Worm (Caenorhabditis elegans) whole organism, L4 larva: ENCODE data around the gene R05G9.5.

Source experiments
- D1046.2 ChIP-seq: fragments of 200-800 bp; sonication (Bioruptor generic); IDR thresholded peaks from 2 replicates; pipeline ENCODE4 v1.3.6; 2022; ENCODE audit warnings: missing genetic modification characterization, missing compliant biosample characterization
- F10B5.3 ChIP-seq: sonication (generic microtip); optimal IDR thresholded peaks from 2 replicates; lab custom pipeline; 2016; ENCODE audit warnings: mild to moderate bottlenecking, missing genetic modification characterization, missing compliant biosample characterization
- T26A8.4 ChIP-seq: fragments of 200-800 bp; sonication (Bioruptor generic); IDR thresholded peaks from 2 replicates; pipeline ENCODE4 v1.3.6; 2022; ENCODE audit warnings: missing genetic modification characterization, missing compliant biosample characterization
- aly-2 ChIP-seq: sonication (generic microtip); optimal IDR thresholded peaks from 2 replicates; lab custom pipeline; 2018; ENCODE audit warnings: missing biosample characterization, missing genetic modification characterization
- ama-1 ChIP-seq: fragments of 150-350 bp; optimal IDR thresholded peaks from 2 replicates; lab custom pipeline; 2014; ENCODE audit warnings: inconsistent platforms, mixed read lengths
- ctbp-1 ChIP-seq: fragments of 200-800 bp; sonication (Bioruptor generic); IDR thresholded peaks from 2 replicates; pipeline ENCODE4 v1.3.6; 2022; ENCODE audit warnings: missing genetic modification reagents, missing genetic modification characterization, missing compliant biosample characterization
- dpl-1 ChIP-seq: fragments of 150-350 bp; optimal IDR thresholded peaks from 2 replicates; lab custom pipeline; 2014; ENCODE audit warnings: missing biosample characterization, missing genetic modification reagents, missing genetic modification characterization
- fos-1 ChIP-seq: fragments of 150-350 bp; optimal IDR thresholded peaks from 2 replicates; lab custom pipeline; 2014; ENCODE audit warnings: missing biosample characterization, missing genetic modification characterization
- nhr-28 ChIP-seq: fragments of 150-350 bp; optimal IDR thresholded peaks from 2 replicates; lab custom pipeline; 2014; ENCODE audit warnings: missing biosample characterization, missing genetic modification characterization
- nhr-41 ChIP-seq: fragments of 200-800 bp; sonication (Bioruptor generic); IDR thresholded peaks from 2 replicates; pipeline ENCODE4 v1.3.6; 2022; ENCODE audit warnings: missing genetic modification reagents, missing genetic modification characterization, missing compliant biosample characterization
- nhr-6 ChIP-seq: fragments of 150-350 bp; optimal IDR thresholded peaks from 2 replicates; lab custom pipeline; 2014; ENCODE audit warnings: missing biosample characterization, missing genetic modification characterization
- nhr-76 ChIP-seq: fragments of 150-350 bp; optimal IDR thresholded peaks from 2 replicates; lab custom pipeline; 2014; ENCODE audit warnings: missing biosample characterization, missing genetic modification characterization
- nhr-77 ChIP-seq: fragments of 150-350 bp; optimal IDR thresholded peaks from 2 replicates; lab custom pipeline; 2014; ENCODE audit warnings: missing biosample characterization, missing genetic modification characterization
- spr-1 ChIP-seq: sonication (generic microtip); optimal IDR thresholded peaks from 2 replicates; lab custom pipeline; 2016; ENCODE audit warnings: mild to moderate bottlenecking, missing genetic modification characterization, missing compliant biosample characterization

DNA sequence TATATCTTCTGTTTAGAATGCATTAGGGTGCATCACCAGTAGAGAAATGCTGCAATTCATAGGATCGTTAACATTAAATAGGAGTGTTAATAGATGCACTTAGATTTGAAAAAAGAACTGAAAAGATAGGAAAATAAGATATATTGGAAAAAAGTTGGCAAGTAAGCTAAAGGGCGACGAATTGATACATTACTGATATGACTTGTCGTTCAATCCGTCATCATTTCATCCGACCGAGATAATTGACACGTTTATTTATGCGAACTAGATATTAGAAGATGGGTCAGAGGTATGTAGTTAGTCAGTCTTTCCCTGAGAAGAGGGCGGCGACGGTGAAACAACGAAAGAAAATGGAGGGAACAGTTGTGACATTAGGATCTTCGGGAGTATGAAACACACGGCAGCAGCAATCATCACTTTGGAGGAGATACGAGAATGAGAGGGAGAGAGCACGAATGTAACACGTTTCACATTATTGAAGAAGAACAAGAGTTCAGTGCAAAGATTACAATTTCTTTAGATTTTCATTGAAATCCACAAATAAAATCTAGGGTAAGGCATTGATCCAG lies 44.9 kb upstream of the R05G9.5 start, which contains the start of gene lron-15:
- TF ChIP-seq aly-2 (tag; lab: Kevin White, UChicago), result no peak
- no peak for TF ChIP-seq nhr-28 (tag; lab: Kevin White, UChicago)
- no peak for TF ChIP-seq fos-1 (tag; lab: Kevin White, UChicago)
- no peak for TF ChIP-seq D1046.2 (GFP tag; lab: Robert Waterston, UW)
- TF ChIP-seq ctbp-1, result no peak
- TF ChIP-seq nhr-76 (tag; lab: Kevin White, UChicago), result no peak
- TF ChIP-seq T26A8.4 (GFP tag; lab: Robert Waterston, UW), result no peak
- TF ChIP-seq nhr-6 (tag; lab: Kevin White, UChicago), result no peak
- TF ChIP-seq nhr-77 (tag; lab: Kevin White, UChicago), result no peak
- no peak for TF ChIP-seq spr-1 (tag; lab: Kevin White, UChicago)
- no peak for TF ChIP-seq ama-1 (lab: Kevin White, UChicago)
- no peak for TF ChIP-seq dpl-1 (GFP tag; lab: Kevin White, UChicago)
- no peak for TF ChIP-seq nhr-41
- TF ChIP-seq F10B5.3 (tag; lab: Kevin White, UChicago), result no peak
